Fruit fly (Drosophila melanogaster) whole organism: Measurements from ENCODE around the gene Bub3.

Experiments used
- CG8478 ChIP-seq: fragments of >200 bp; optimal IDR thresholded peaks from 2 replicates; lab custom pipeline; 2018; ENCODE audit warnings: inconsistent platforms
- Dll ChIP-seq: fragments of >200 bp; optimal IDR thresholded peaks from 2 replicates; lab custom pipeline; 2017
- EcR ChIP-seq, 2 experiments: fragments of >200 bp; optimal IDR thresholded peaks; 2 replicates each; lab custom pipeline; 2017; ENCODE audit warnings: missing biosample characterization in 2 of 2, missing genetic modification characterization in 2 of 2, missing genetic modification reagents in 2 of 2
- pan ChIP-seq: fragments of >200 bp; optimal IDR thresholded peaks from 2 replicates; lab custom pipeline; 2017
- psq ChIP-seq: fragments of >200 bp; optimal IDR thresholded peaks from 2 replicates; lab custom pipeline; 2017
- usp ChIP-seq: fragments of >200 bp; optimal IDR thresholded peaks from 2 replicates; lab custom pipeline; 2017; ENCODE audit warnings: missing biosample characterization, missing genetic modification characterization, mixed read lengths

The Bub3 gene

dm6 chr3R:29625883-29626282 is 49.3 kb downstream of the Bub3 start:
- TF ChIP-seq psq: no peak
- TF ChIP-seq CG8478 (lab: Kevin White, UChicago): no peak
- TF ChIP-seq usp (GFP tag; lab: Kevin White, UChicago): no peak
- TF ChIP-seq Dll (lab: Kevin White, UChicago): no peak
- no peak for TF ChIP-seq pan
- no peak for TF ChIP-seq EcR (GFP tag; optimal IDR thresholded peaks at IDR 0.05; lab: Kevin White, UChicago)
